Worm (Caenorhabditis elegans): ENCODE data around the gene acs-4.

acs-4 gene

ce11 chrIII:7180613-7181012 lies 13.0 kb downstream of the acs-4 start, which contains the start of gene ndab-2:
ndab-2 (plus strand) TSS chrIII:7180752.
- TF ChIP-seq fkh-10 (GFP tag; optimal IDR thresholded peaks at IDR 0.05) (no peak), mdl-1 (tag; optimal IDR thresholded peaks at IDR 0.05) (no peak), blmp-1 (tag; optimal IDR thresholded peaks at IDR 0.05) (no peak), ama-1 (optimal IDR thresholded peaks at IDR 0.05) (peak; percentile 41), zag-1 (tag; optimal IDR thresholded peaks at IDR 0.05) (no peak), nhr-90 (tag; optimal IDR thresholded peaks at IDR 0.05; ENCODE audit: poor library complexity) (peak; percentile 5), F16B12.6 (tag; optimal IDR thresholded peaks at IDR 0.05) (no peak), nhr-28 (tag; optimal IDR thresholded peaks at IDR 0.05) (no peak), zip-4 (GFP tag; optimal IDR thresholded peaks at IDR 0.05) (no peak), tbx-2 (tag; optimal IDR thresholded peaks at IDR 0.05) (no peak), fkh-4 (tag; optimal IDR thresholded peaks at IDR 0.05; ENCODE audit: borderline replicate concordance) (no peak), efl-3 (GFP tag; optimal IDR thresholded peaks at IDR 0.05) (no peak), lsy-2 (tag; optimal IDR thresholded peaks at IDR 0.05) (peak in 1 of 2 experiments; percentile 28), nhr-47 (tag; optimal IDR thresholded peaks at IDR 0.05) (peak; percentile 18), irx-1 (tag; optimal IDR thresholded peaks at IDR 0.05) (no peak), rnt-1 (tag; optimal IDR thresholded peaks at IDR 0.05) (no peak), dpl-1 (GFP tag; optimal IDR thresholded peaks at IDR 0.05) (no peak), dsc-1 (tag; optimal IDR thresholded peaks at IDR 0.05) (no peak), egl-13 (tag; optimal IDR thresholded peaks at IDR 0.05) (no peak), skn-1 (tag; optimal IDR thresholded peaks at IDR 0.05) (no peak), aha-1 (tag; optimal IDR thresholded peaks at IDR 0.05) (no peak), pax-3 (tag; optimal IDR thresholded peaks at IDR 0.05) (no peak), ceh-90 (tag; optimal IDR thresholded peaks at IDR 0.05) (no peak), elt-3 (tag; optimal IDR thresholded peaks at IDR 0.05) (no peak), hlh-17 (GFP tag; optimal IDR thresholded peaks at IDR 0.05; ENCODE audit: borderline replicate concordance) (no peak), lin-14 (GFP tag; optimal IDR thresholded peaks at IDR 0.05) (no peak)

ce11 chrIII:7181822-7182221 lies 14.2 kb downstream of the acs-4 start, which contains the start of gene epg-4:
epg-4 (plus strand) TSS chrIII:7182167.
- TF ChIP-seq elt-3 (tag; optimal IDR thresholded peaks at IDR 0.05) = peak in 1 of 6 experiments; percentile 13
- TF ChIP-seq unc-130 (tag; optimal IDR thresholded peaks at IDR 0.05) = peak; percentile 22
- TF ChIP-seq mab-9 (GFP tag; IDR thresholded peaks at IDR 0.05) = no peak
- peak; percentile 36 for TF ChIP-seq nhr-85 (tag)
- TF ChIP-seq C34B4.2 (tag; optimal IDR thresholded peaks at IDR 0.05) = no peak
- peak; percentile 3 for TF ChIP-seq nhr-77 (tag; optimal IDR thresholded peaks at IDR 0.05)
- TF ChIP-seq skn-1 (tag; optimal IDR thresholded peaks at IDR 0.05) = peak; percentile 47
- TF ChIP-seq nhr-237 (tag; optimal IDR thresholded peaks at IDR 0.05) = no peak
- TF ChIP-seq lsy-2 (tag; optimal IDR thresholded peaks at IDR 0.05) = peak in 1 of 2 experiments; percentile 69
- TF ChIP-seq fkh-4 (tag; optimal IDR thresholded peaks at IDR 0.05; ENCODE audit: borderline replicate concordance) = no peak
- no peak for TF ChIP-seq ets-5 (GFP tag; IDR thresholded peaks at IDR 0.05)
- no peak for TF ChIP-seq alr-1 (tag; optimal IDR thresholded peaks at IDR 0.05; ENCODE audit: borderline replicate concordance)
- TF ChIP-seq ceh-82 (tag; optimal IDR thresholded peaks at IDR 0.05) = peak in 1 of 3 experiments; percentile 11
- TF ChIP-seq snu-23 (GFP tag; optimal IDR thresholded peaks at IDR 0.05) = peak; percentile 36
- TF ChIP-seq hpl-2 (GFP tag; optimal IDR thresholded peaks at IDR 0.05) = no peak
- TF ChIP-seq egl-27 (tag; optimal IDR thresholded peaks at IDR 0.05) = no peak
- TF ChIP-seq mef-2 (tag; optimal IDR thresholded peaks at IDR 0.05) = no peak
- TF ChIP-seq nhr-11 (tag; optimal IDR thresholded peaks at IDR 0.05) = no peak
- peak in 1 of 2 experiments; percentile 22 for TF ChIP-seq mdl-1 (tag; optimal IDR thresholded peaks at IDR 0.05)
- TF ChIP-seq ztf-4 (tag; optimal IDR thresholded peaks at IDR 0.05) = no peak
- peak; percentile 33 for TF ChIP-seq blmp-1 (tag; optimal IDR thresholded peaks at IDR 0.05)
- TF ChIP-seq nhr-71 (tag; optimal IDR thresholded peaks at IDR 0.05) = peak; percentile 41
- TF ChIP-seq lin-35 (GFP tag; optimal IDR thresholded peaks at IDR 0.05) = peak; percentile 42 to 79
- no peak for TF ChIP-seq ceh-88 (GFP tag; IDR thresholded peaks at IDR 0.05)
- peak; percentile 19 to 57 for TF ChIP-seq efl-1 (optimal IDR thresholded peaks at IDR 0.05)
- TF ChIP-seq efl-1 (GFP tag; optimal IDR thresholded peaks at IDR 0.05 in 1 of 2) = peak; percentile 45 to 93
- TF ChIP-seq nhr-20 (tag; optimal IDR thresholded peaks at IDR 0.05) = peak; percentile 15
- TF ChIP-seq C16A3.4 (tag; optimal IDR thresholded peaks at IDR 0.05) = peak; percentile 50
- TF ChIP-seq pag-3 (tag; optimal IDR thresholded peaks at IDR 0.05; ENCODE audit: borderline replicate concordance, insufficient read depth) = no peak
- no peak for TF ChIP-seq sup-37 (GFP tag; optimal IDR thresholded peaks at IDR 0.05)
- peak; percentile 70 for TF ChIP-seq lin-14 (GFP tag; optimal IDR thresholded peaks at IDR 0.05)
- no peak for TF ChIP-seq nhr-47 (tag; optimal IDR thresholded peaks at IDR 0.05)
- TF ChIP-seq nhr-84 (tag; optimal IDR thresholded peaks at IDR 0.05) = no peak
- no peak for TF ChIP-seq zip-4 (GFP tag; optimal IDR thresholded peaks at IDR 0.05)
